Worm (Caenorhabditis elegans): ENCODE results near the gene asp-8.

asp-8 gene

ce11 chrV:3017930-3018329 lies 6.4 kb upstream of the asp-8 start:
- TF ChIP-seq hmg-4 (GFP tag; optimal IDR thresholded peaks at IDR 0.05) (no peak), tbx-11 (GFP tag; IDR thresholded peaks at IDR 0.05) (no peak), tra-4 (tag; optimal IDR thresholded peaks at IDR 0.05) (no peak), pes-1 (GFP tag; IDR thresholded peaks at IDR 0.05) (no peak), tbx-37 (GFP tag; conservative IDR thresholded peaks at IDR 0.05) (no peak)

- TF ChIP-seq scrt-1 (GFP tag; IDR thresholded peaks at IDR 0.05) (no peak), hnd-1 (tag; optimal IDR thresholded peaks at IDR 0.05) (no peak), flt-1 (GFP tag; IDR thresholded peaks at IDR 0.05) (no peak), ets-7 (tag; optimal IDR thresholded peaks at IDR 0.05) (no peak), ceh-36 (tag; optimal IDR thresholded peaks at IDR 0.05) (no peak), aly-1 (tag; optimal IDR thresholded peaks at IDR 0.05) (no peak), tbx-37 (GFP tag; conservative IDR thresholded peaks at IDR 0.05) (no peak), sea-1 (GFP tag; conservative IDR thresholded peaks at IDR 0.05) (no peak), ceh-13 (GFP tag; optimal IDR thresholded peaks at IDR 0.05) (no peak), F13C5.2 (tag; optimal IDR thresholded peaks at IDR 0.05) (no peak), tbx-11 (GFP tag; IDR thresholded peaks at IDR 0.05) (no peak)
These were observed 3.0 kb upstream of the asp-8 start, which contains the start of gene irld-12 for ce11 chrV:3021306-3021705. TSS of gene irld-12 (minus strand) at chrV:3021406.

- TF ChIP-seq ama-1 (optimal IDR thresholded peaks at IDR 0.05) (no peak), tbx-37 (GFP tag; conservative IDR thresholded peaks at IDR 0.05) (no peak), tra-4 (tag; optimal IDR thresholded peaks at IDR 0.05) (no peak), hnd-1 (tag; optimal IDR thresholded peaks at IDR 0.05) (no peak), hmbx-1 (tag; optimal IDR thresholded peaks at IDR 0.05) (no peak), aly-1 (tag; optimal IDR thresholded peaks at IDR 0.05) (no peak), B0310.2 (tag; optimal IDR thresholded peaks at IDR 0.05) (no peak), ets-7 (tag; optimal IDR thresholded peaks at IDR 0.05) (no peak), pes-1 (GFP tag; IDR thresholded peaks at IDR 0.05) (no peak), scrt-1 (GFP tag; IDR thresholded peaks at IDR 0.05) (no peak), sea-1 (GFP tag; conservative IDR thresholded peaks at IDR 0.05) (no peak), flt-1 (GFP tag; IDR thresholded peaks at IDR 0.05) (no peak), ceh-13 (GFP tag; optimal IDR thresholded peaks at IDR 0.05) (no peak), hmg-4 (GFP tag; optimal IDR thresholded peaks at IDR 0.05) (no peak), tbx-11 (GFP tag; IDR thresholded peaks at IDR 0.05) (no peak), ceh-36 (tag; optimal IDR thresholded peaks at IDR 0.05) (no peak), F13C5.2 (tag; optimal IDR thresholded peaks at IDR 0.05) (no peak)
These were observed 3.9 kb downstream of the asp-8 start, which contains the start of gene asp-7 for ce11 chrV:3028205-3028604. TSS of gene asp-7 (plus strand) at chrV:3028285.

- TF ChIP-seq tra-4 (tag; optimal IDR thresholded peaks at IDR 0.05): no peak
- TF ChIP-seq ets-7 (tag; optimal IDR thresholded peaks at IDR 0.05): no peak
- no peak for TF ChIP-seq scrt-1 (GFP tag; IDR thresholded peaks at IDR 0.05)
- TF ChIP-seq ceh-13 (GFP tag; optimal IDR thresholded peaks at IDR 0.05): no peak
- no peak for TF ChIP-seq hmg-4 (GFP tag; optimal IDR thresholded peaks at IDR 0.05)
- TF ChIP-seq aly-1 (tag; optimal IDR thresholded peaks at IDR 0.05): no peak
- TF ChIP-seq F13C5.2 (tag; optimal IDR thresholded peaks at IDR 0.05): no peak
These were observed 8.0 kb downstream of the asp-8 start, which contains the start of gene irld-38 for ce11 chrV:3032343-3032742. TSS of gene irld-38 (minus strand) at chrV:3032443.

- TF ChIP-seq ceh-13 (GFP tag; optimal IDR thresholded peaks at IDR 0.05) (no peak), ets-7 (tag; optimal IDR thresholded peaks at IDR 0.05) (no peak), pes-1 (GFP tag; IDR thresholded peaks at IDR 0.05) (no peak), flt-1 (GFP tag; IDR thresholded peaks at IDR 0.05) (no peak), ama-1 (optimal IDR thresholded peaks at IDR 0.05) (no peak), B0310.2 (tag; optimal IDR thresholded peaks at IDR 0.05) (no peak), scrt-1 (GFP tag; IDR thresholded peaks at IDR 0.05) (no peak), tra-4 (tag; optimal IDR thresholded peaks at IDR 0.05) (no peak)
These were observed 9.9 kb downstream of the asp-8 start, which contains the start of gene srw-8 for ce11 chrV:3034236-3034635. TSS of gene srw-8 (minus strand) at chrV:3034336.

- no peak for TF ChIP-seq pes-1 (GFP tag; IDR thresholded peaks at IDR 0.05)
- no peak for TF ChIP-seq aly-1 (tag; optimal IDR thresholded peaks at IDR 0.05)
- no peak for TF ChIP-seq hmg-4 (GFP tag; optimal IDR thresholded peaks at IDR 0.05)
- no peak for TF ChIP-seq ceh-36 (tag; optimal IDR thresholded peaks at IDR 0.05)
- no peak for TF ChIP-seq tra-4 (tag; optimal IDR thresholded peaks at IDR 0.05)
- no peak for TF ChIP-seq hmbx-1 (tag; optimal IDR thresholded peaks at IDR 0.05)
- no peak for TF ChIP-seq B0310.2 (tag; optimal IDR thresholded peaks at IDR 0.05)
- no peak for TF ChIP-seq ceh-13 (GFP tag; optimal IDR thresholded peaks at IDR 0.05)
- TF ChIP-seq flt-1 (GFP tag; IDR thresholded peaks at IDR 0.05): no peak
- TF ChIP-seq tbx-11 (GFP tag; IDR thresholded peaks at IDR 0.05): no peak
- no peak for TF ChIP-seq F13C5.2 (tag; optimal IDR thresholded peaks at IDR 0.05)
These were observed 13.7 kb downstream of the asp-8 start for ce11 chrV:3038058-3038457.

ce11 chrV:3039282-3039681 lies 14.9 kb downstream of the asp-8 start, which contains the start of gene chpf-2:
TSS of gene chpf-2 (minus strand) at chrV:3039382.
- TF ChIP-seq hmg-4 (GFP tag; optimal IDR thresholded peaks at IDR 0.05) (no peak), ets-7 (tag; optimal IDR thresholded peaks at IDR 0.05) (no peak), tbx-11 (GFP tag; IDR thresholded peaks at IDR 0.05) (no peak), tbx-37 (GFP tag; conservative IDR thresholded peaks at IDR 0.05) (no peak), ama-1 (optimal IDR thresholded peaks at IDR 0.05) (no peak), sea-1 (GFP tag; conservative IDR thresholded peaks at IDR 0.05) (no peak), scrt-1 (GFP tag; IDR thresholded peaks at IDR 0.05) (no peak), flt-1 (GFP tag; IDR thresholded peaks at IDR 0.05) (no peak), pes-1 (GFP tag; IDR thresholded peaks at IDR 0.05) (no peak), aly-1 (tag; optimal IDR thresholded peaks at IDR 0.05) (no peak), hnd-1 (tag; optimal IDR thresholded peaks at IDR 0.05) (no peak), B0310.2 (tag; optimal IDR thresholded peaks at IDR 0.05) (no peak), hmbx-1 (tag; optimal IDR thresholded peaks at IDR 0.05) (no peak), tra-4 (tag; optimal IDR thresholded peaks at IDR 0.05) (no peak), ceh-13 (GFP tag; optimal IDR thresholded peaks at IDR 0.05) (no peak), F13C5.2 (tag; optimal IDR thresholded peaks at IDR 0.05) (no peak), ceh-36 (tag; optimal IDR thresholded peaks at IDR 0.05) (no peak)

- no peak for TF ChIP-seq pes-1 (GFP tag; IDR thresholded peaks at IDR 0.05)
These were observed 16.6 kb downstream of the asp-8 start for ce11 chrV:3040930-3041329.

Data from whole organism, early embryonic.